Worm (Caenorhabditis elegans): ENCODE data around the gene cox-14.

Gene cox-14

DNA sequence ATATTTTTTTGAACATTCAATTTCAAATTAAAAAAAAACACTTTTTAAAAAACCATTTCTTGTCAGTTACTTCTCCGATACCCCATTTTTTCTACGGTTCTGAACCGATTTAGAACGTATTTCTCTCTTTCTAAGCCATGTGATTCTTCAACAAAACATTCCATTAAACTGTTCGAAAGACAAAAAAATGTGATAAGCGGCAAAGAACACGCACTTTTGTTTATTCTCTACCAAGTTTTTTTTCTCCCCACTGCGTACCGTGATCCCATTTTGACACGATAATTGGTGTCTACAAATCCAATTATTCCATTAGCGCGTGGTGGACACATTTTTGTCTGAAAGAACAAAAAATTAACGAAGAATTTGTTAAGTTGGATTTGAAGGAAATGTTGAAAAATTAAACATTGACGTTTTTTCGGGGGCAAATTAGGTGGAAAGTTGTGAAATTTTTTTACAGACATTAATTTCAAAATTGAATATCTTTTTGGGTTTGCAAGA lies 22.6 kb downstream of the cox-14 start:
- TF ChIP-seq zip-8 (tag; optimal IDR thresholded peaks at IDR 0.05) (no peak), unc-62 (GFP tag; optimal IDR thresholded peaks at IDR 0.05) (no peak)

DNA sequence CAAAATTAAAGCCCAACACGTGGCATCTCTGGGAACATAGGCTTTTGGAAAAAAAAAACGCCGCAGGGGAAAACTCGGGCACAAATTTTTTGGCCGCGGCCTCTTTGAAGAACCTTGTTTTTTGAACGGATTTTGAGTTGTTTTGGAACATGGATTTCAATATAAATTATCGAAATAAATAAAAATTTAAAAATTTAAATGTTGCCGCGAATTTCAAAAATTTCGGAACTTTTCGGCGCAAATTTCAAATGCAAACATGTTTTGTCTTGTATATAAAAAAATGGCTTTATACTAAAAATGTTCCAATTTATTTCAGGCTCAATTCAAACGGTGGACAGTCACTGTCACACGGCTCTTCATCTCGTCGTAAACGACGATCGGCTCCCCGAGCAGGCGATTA lies 25.3 kb downstream of the cox-14 start:
- TF ChIP-seq tbx-8 (GFP tag; optimal IDR thresholded peaks at IDR 0.05), result no peak
- no peak for TF ChIP-seq elt-1 (tag; optimal IDR thresholded peaks at IDR 0.05; ENCODE audit: borderline replicate concordance, insufficient read depth)
- no peak for TF ChIP-seq zip-8 (tag; optimal IDR thresholded peaks at IDR 0.05)
- no peak for TF ChIP-seq ztf-11 (tag; optimal IDR thresholded peaks at IDR 0.05)
- no peak for TF ChIP-seq lsy-2 (tag; optimal IDR thresholded peaks at IDR 0.05)
- no peak for TF ChIP-seq unc-62 (GFP tag; optimal IDR thresholded peaks at IDR 0.05)
- no peak for TF ChIP-seq M03D4.4 (tag; optimal IDR thresholded peaks at IDR 0.05)
- no peak for TF ChIP-seq mab-5 (tag; optimal IDR thresholded peaks at IDR 0.05)
- TF ChIP-seq sptf-1 (tag; optimal IDR thresholded peaks at IDR 0.05), result no peak
- TF ChIP-seq lin-13 (tag; optimal IDR thresholded peaks at IDR 0.05), result no peak
- no peak for TF ChIP-seq mls-2 (tag; optimal IDR thresholded peaks at IDR 0.05)

- TF ChIP-seq sptf-1 (tag; optimal IDR thresholded peaks at IDR 0.05) (no peak), flh-1 (GFP tag; optimal IDR thresholded peaks at IDR 0.05) (no peak), mep-1 (tag; optimal IDR thresholded peaks at IDR 0.05) (peak; percentile 69), pha-4 (tag; optimal IDR thresholded peaks at IDR 0.05) (no peak), ham-2 (GFP tag; optimal IDR thresholded peaks at IDR 0.05) (no peak), lsy-2 (tag; optimal IDR thresholded peaks at IDR 0.05) (peak; percentile 39), elt-1 (tag; optimal IDR thresholded peaks at IDR 0.05; ENCODE audit: borderline replicate concordance, insufficient read depth) (no peak), nhr-237 (tag; optimal IDR thresholded peaks at IDR 0.05) (peak; percentile 66), zip-8 (tag; optimal IDR thresholded peaks at IDR 0.05) (no peak), unc-120 (tag; optimal IDR thresholded peaks at IDR 0.05; ENCODE audit: poor library complexity, severe bottlenecking) (peak; percentile 60), hlh-1 (tag; optimal IDR thresholded peaks at IDR 0.05) (peak; percentile 29), nhr-2 (tag; optimal IDR thresholded peaks at IDR 0.05) (no peak), ceh-83 (GFP tag; optimal IDR thresholded peaks at IDR 0.05) (no peak), mab-5 (tag; optimal IDR thresholded peaks at IDR 0.05) (no peak), blmp-1 (tag; optimal IDR thresholded peaks at IDR 0.05) (no peak), bed-3 (GFP tag; optimal IDR thresholded peaks at IDR 0.05) (no peak), nhr-28 (tag; optimal IDR thresholded peaks at IDR 0.05) (no peak)
Measured at ce11 chrIII:10248441-10249137, 29.8 kb downstream of the cox-14 start, which contains the start of the genes div-1 and cor-1. Gene div-1 (minus strand): TSS chrIII:10248559. Gene cor-1 (plus strand): TSS chrIII:10249111.

ce11 chrIII:10251114-10251513 lies 32.4 kb downstream of the cox-14 start:
- TF ChIP-seq unc-39 (tag; optimal IDR thresholded peaks at IDR 0.05), result no peak
- no peak for TF ChIP-seq bed-3 (GFP tag; optimal IDR thresholded peaks at IDR 0.05)
- TF ChIP-seq ceh-43 (GFP tag; optimal IDR thresholded peaks at IDR 0.05), result no peak
- TF ChIP-seq mls-2 (tag; optimal IDR thresholded peaks at IDR 0.05), result no peak
- TF ChIP-seq ham-2 (GFP tag; optimal IDR thresholded peaks at IDR 0.05), result no peak
- no peak for TF ChIP-seq nhr-28 (tag; optimal IDR thresholded peaks at IDR 0.05)
- TF ChIP-seq mab-5 (tag; optimal IDR thresholded peaks at IDR 0.05), result no peak
- TF ChIP-seq elt-1 (tag; optimal IDR thresholded peaks at IDR 0.05; ENCODE audit: borderline replicate concordance, insufficient read depth), result no peak
- TF ChIP-seq tbx-8 (GFP tag; optimal IDR thresholded peaks at IDR 0.05), result no peak
- no peak for TF ChIP-seq nhr-12 (tag; optimal IDR thresholded peaks at IDR 0.05)
- no peak for TF ChIP-seq lsy-2 (tag; optimal IDR thresholded peaks at IDR 0.05)
- no peak for TF ChIP-seq ces-1 (GFP tag; optimal IDR thresholded peaks at IDR 0.05)
- TF ChIP-seq elt-3 (tag; optimal IDR thresholded peaks at IDR 0.05), result no peak
- TF ChIP-seq unc-62 (GFP tag; optimal IDR thresholded peaks at IDR 0.05), result no peak
- TF ChIP-seq unc-120 (tag; optimal IDR thresholded peaks at IDR 0.05; ENCODE audit: poor library complexity, severe bottlenecking), result no peak
- TF ChIP-seq hlh-1 (tag; optimal IDR thresholded peaks at IDR 0.05), result no peak
- TF ChIP-seq sptf-1 (tag; optimal IDR thresholded peaks at IDR 0.05), result no peak
- TF ChIP-seq snpc-4 (tag; optimal IDR thresholded peaks at IDR 0.05), result no peak
- TF ChIP-seq M03D4.4 (tag; optimal IDR thresholded peaks at IDR 0.05), result no peak
- TF ChIP-seq zip-8 (tag; optimal IDR thresholded peaks at IDR 0.05), result no peak

DNA sequence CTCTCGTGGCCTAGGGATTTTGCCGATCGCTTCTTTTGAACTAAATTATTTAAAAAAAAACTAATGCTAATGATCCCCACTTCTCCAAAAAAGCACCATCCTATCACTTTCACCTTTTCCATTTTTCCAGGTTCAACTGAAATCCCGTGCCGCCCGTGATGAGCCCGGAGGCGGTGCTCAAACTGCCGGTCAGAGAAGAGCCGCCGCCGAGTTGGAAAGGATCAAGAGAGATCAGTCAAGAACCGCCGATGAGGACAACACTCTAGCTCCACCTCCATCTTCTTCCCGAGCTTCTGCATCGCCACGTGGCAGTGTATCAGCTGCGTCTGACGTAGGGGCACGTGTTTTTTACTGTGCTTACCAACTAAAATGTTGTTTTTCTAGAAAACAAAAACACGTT lies 34.6 kb downstream of the cox-14 start:
- TF ChIP-seq nhr-237 (tag; optimal IDR thresholded peaks at IDR 0.05) (no peak), lin-13 (tag; optimal IDR thresholded peaks at IDR 0.05) (no peak), pha-4 (tag; optimal IDR thresholded peaks at IDR 0.05) (no peak), mls-2 (tag; optimal IDR thresholded peaks at IDR 0.05) (no peak)

Data from whole organism, mixed stage, embryonic.